Fruit fly (Drosophila melanogaster): ENCODE results near the gene D1.

Gene D1

DNA sequence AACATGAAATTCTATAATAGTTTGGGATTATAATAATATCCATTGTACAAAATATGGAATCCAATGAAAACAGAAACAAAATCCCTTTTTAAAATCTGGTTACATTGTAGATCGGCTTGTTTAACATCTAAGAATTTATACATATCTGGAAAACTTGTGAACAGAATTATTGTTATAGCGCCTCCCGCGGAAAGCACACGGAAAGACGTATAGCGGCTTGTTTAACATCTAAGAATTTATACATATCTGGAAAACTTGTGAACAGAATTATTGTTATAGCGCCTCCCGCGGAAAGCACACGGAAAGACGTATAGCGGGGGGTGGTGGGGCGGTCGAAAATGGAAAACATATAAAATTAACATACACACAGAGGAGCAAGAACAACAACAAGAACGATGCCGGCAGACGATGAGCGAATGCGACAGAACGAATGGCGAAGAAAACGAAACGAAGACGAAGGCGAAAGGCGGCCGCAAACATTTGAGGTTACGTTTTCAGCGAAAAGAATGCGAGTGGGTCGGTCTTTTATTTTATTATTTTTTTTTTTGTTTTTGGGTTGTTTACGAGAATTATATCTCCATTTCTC lies 4.9 kb downstream of the D1 start:
- TF ChIP-seq CG6163 (GFP tag; IDR thresholded peaks at IDR 0.05) (peak; percentile 28; the same call in 1 of the 3 replicates), Eip78C (GFP tag) (peak; percentile 34), svp (GFP tag) (peak; percentile 70)

DNA sequence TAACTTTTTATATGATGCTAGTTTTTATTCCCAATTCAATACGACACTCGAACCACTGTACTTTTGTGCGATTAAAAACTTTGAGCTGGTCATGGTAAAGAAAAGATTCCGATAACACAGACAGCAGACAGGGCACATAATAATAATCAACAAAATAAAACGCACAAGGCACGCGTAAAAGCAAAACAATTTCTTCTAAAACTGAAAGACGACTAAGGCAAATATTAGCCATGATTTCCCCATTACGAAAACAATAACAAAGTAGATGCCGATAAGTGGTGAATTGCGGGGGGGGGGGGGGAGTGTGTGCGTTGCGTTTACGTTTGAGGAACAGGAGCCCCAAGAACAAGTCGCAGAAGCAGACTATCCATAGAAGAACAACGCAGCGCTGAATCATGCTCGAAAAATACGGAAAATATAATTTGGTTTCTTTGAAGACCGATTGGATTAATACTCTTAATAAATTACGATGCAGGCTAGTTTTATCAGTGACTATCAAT lies 5.6 kb downstream of the D1 start:
- TF ChIP-seq Eip78C (GFP tag) (peak; percentile 5), OdsH (GFP tag; optimal IDR thresholded peaks at IDR 0.05) (no peak), CG6163 (GFP tag; IDR thresholded peaks at IDR 0.05) (peak; percentile 38; the same call in 1 of the 3 replicates), CG16779 (tag; optimal IDR thresholded peaks at IDR 0.05) (no peak), Gug (GFP tag; IDR thresholded peaks at IDR 0.05) (no peak), CG8119 (GFP tag; IDR thresholded peaks at IDR 0.05) (0 out of 3 replicates have a peak, but pooled peaks have one; percentile 22), fkh (GFP tag; optimal IDR thresholded peaks at IDR 0.05) (peak; percentile 60), svp (GFP tag) (peak; percentile 57), dsx (GFP tag; optimal IDR thresholded peaks at IDR 0.05; ENCODE audit: poor library complexity, severe bottlenecking) (peak; percentile 22), Ets21C (GFP tag; optimal IDR thresholded peaks at IDR 0.05) (no peak), CG6808 (GFP tag; optimal IDR thresholded peaks at IDR 0.05) (no peak)

DNA sequence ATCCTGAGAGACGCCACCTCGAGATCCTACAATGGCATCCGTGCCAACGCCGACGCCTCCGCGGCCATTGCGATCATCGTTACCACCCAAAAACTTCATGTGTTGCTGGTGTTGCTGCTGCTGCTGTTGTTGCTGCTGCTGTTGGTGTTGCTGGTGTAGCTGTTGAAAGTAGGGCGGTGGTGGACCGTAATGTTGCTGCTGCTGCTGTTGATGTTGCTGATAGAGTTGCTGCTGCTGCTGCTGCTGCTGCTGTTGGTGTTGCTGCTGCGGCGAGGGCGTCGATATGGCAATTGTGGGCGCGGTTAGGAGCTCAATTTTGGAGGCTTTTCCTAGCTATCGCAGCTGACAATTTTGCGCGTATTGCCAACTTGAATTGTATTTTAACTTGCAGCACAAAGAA lies 6.7 kb downstream of the D1 start:
- TF ChIP-seq CG8119 (GFP tag; IDR thresholded peaks at IDR 0.05), result no peak
- peak; percentile 43 for TF ChIP-seq Eip78C (GFP tag)

DNA sequence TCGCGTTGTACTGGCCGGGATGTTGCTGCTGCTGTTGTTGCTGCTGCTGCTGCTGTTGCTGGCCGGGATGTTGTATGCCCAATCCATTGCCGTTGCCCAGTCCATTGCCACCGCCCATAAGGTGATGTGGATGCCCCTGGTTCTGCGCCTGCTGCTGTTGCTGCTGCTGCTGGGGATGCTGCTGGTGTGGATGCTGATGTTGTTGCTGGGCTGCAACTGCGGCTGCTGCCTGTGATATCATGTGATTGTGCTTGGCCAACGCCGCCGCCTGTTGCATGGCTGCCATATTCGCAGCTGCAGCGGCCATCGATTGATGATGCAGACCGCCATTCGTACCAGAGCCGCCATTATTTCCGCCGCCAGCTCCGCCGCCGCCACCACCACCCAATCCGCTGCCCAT lies 8.1 kb downstream of the D1 start:
- TF ChIP-seq CG6163 (GFP tag; IDR thresholded peaks at IDR 0.05), result no peak
- TF ChIP-seq Sox15 (GFP tag; optimal IDR thresholded peaks at IDR 0.05), result no peak
- TF ChIP-seq Eip78C (GFP tag), result no peak
- no peak for TF ChIP-seq dsx (GFP tag; optimal IDR thresholded peaks at IDR 0.05; ENCODE audit: poor library complexity, severe bottlenecking)
- TF ChIP-seq CG6854 (GFP tag; optimal IDR thresholded peaks at IDR 0.05), result no peak
- TF ChIP-seq CG1621 (tag; optimal IDR thresholded peaks at IDR 0.05), result no peak
- TF ChIP-seq lz (GFP tag; optimal IDR thresholded peaks at IDR 0.05), result no peak
- TF ChIP-seq Gug (GFP tag; IDR thresholded peaks at IDR 0.05), result no peak
- TF ChIP-seq Smox (GFP tag; optimal IDR thresholded peaks at IDR 0.05), result no peak
- TF ChIP-seq CG3919 (GFP tag; optimal IDR thresholded peaks at IDR 0.05), result no peak
- TF ChIP-seq achi (GFP tag; optimal IDR thresholded peaks at IDR 0.05), result no peak
- TF ChIP-seq CG6792 (GFP tag; optimal IDR thresholded peaks at IDR 0.05), result no peak
- TF ChIP-seq CG32006 (GFP tag; optimal IDR thresholded peaks at IDR 0.05), result no peak
- TF ChIP-seq spab (GFP tag; optimal IDR thresholded peaks at IDR 0.05), result no peak
- TF ChIP-seq Eip75B (GFP tag; optimal IDR thresholded peaks at IDR 0.05), result no peak
- no peak for TF ChIP-seq CG15336 (GFP tag; IDR thresholded peaks at IDR 0.05)
- TF ChIP-seq Hr39 (GFP tag; optimal IDR thresholded peaks at IDR 0.05), result no peak
- no peak for TF ChIP-seq Sox102F (GFP tag; optimal IDR thresholded peaks at IDR 0.05)
- TF ChIP-seq fd59A (GFP tag; optimal IDR thresholded peaks at IDR 0.05), result no peak
- TF ChIP-seq svp (GFP tag), result no peak

DNA sequence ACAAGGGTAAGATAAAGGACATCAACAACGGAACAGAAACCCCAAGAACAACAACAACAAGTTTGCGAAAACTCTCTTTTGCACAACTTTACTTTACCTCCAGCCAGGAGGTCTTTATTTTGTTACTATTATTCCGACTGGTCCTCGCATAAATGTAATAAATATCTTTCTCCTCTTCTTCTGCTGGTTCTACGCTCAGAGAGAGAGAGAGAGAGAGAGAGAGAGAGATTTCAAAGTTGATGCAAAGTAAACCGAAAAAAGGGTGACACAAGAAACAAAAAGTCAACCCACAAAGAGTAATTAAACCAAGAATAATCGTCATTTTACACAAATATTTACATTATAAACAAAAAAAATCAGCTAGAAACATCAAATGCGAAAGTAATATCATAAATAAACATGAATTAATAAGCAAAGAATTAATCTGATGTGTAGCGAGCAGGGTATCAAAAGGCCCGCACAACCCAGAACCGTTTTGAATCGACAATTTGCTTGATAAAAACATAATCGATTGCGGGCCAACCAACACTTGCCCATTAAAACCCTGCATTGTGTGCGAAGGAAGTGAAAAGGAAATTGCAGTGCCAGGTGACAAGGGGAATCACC lies 10.4 kb downstream of the D1 start:
- TF ChIP-seq fkh (GFP tag; optimal IDR thresholded peaks at IDR 0.05) (peak; percentile 35), CG4318 (GFP tag; optimal IDR thresholded peaks at IDR 0.05) (no peak), Ets21C (GFP tag; optimal IDR thresholded peaks at IDR 0.05) (peak; percentile 26), pdm3 (GFP tag; optimal IDR thresholded peaks at IDR 0.05) (peak; percentile 59), CG9139 (GFP tag; optimal IDR thresholded peaks at IDR 0.05) (peak; percentile 13), Gug (GFP tag; IDR thresholded peaks at IDR 0.05) (peak; percentile 40; the same call in 1 of the 2 replicates), CG32006 (GFP tag; optimal IDR thresholded peaks at IDR 0.05) (peak; percentile 37), svp (GFP tag) (peak; percentile 89), CG11902 (GFP tag; optimal IDR thresholded peaks at IDR 0.05) (no peak), net (GFP tag; optimal IDR thresholded peaks at IDR 0.05) (peak; percentile 49), CG6792 (GFP tag; optimal IDR thresholded peaks at IDR 0.05) (peak; percentile 59), CG6808 (GFP tag; optimal IDR thresholded peaks at IDR 0.05) (peak; percentile 30), topi (GFP tag; optimal IDR thresholded peaks at IDR 0.05) (peak; percentile 65), CG10631 (GFP tag; optimal IDR thresholded peaks at IDR 0.05) (peak; percentile 50), CG8119 (GFP tag; IDR thresholded peaks at IDR 0.05) (peak; percentile 47; the same call in 1 of the 3 replicates), cyc (GFP tag; optimal IDR thresholded peaks at IDR 0.05) (peak; percentile 53), Lpt (GFP tag; optimal IDR thresholded peaks at IDR 0.05) (peak; percentile 15), Sox14 (GFP tag; optimal IDR thresholded peaks at IDR 0.05) (peak; percentile 76), CG15336 (GFP tag; IDR thresholded peaks at IDR 0.05) (peak; percentile 33; the same call in 1 of the 2 replicates), fd85E (GFP tag; optimal IDR thresholded peaks at IDR 0.05) (no peak), CG7368 (GFP tag; optimal IDR thresholded peaks at IDR 0.05) (peak; percentile 50), CG10669 (GFP tag; optimal IDR thresholded peaks at IDR 0.05) (peak; percentile 45), CG16779 (tag; optimal IDR thresholded peaks at IDR 0.05) (no peak), CG34406 (GFP tag; optimal IDR thresholded peaks at IDR 0.05) (peak; percentile 59), CG31627 (GFP tag; optimal IDR thresholded peaks at IDR 0.05) (peak; percentile 62), CG1621 (tag; optimal IDR thresholded peaks at IDR 0.05) (peak; percentile 37)
